Worm (Caenorhabditis elegans) whole organism, early embryonic: ENCODE results near the gene F46G10.2.

Experiments
- F13C5.2 ChIP-seq: sonication (generic microtip); optimal IDR thresholded peaks from 2 replicates; lab custom pipeline; 2017; ENCODE audit warnings: mild to moderate bottlenecking, missing genetic modification characterization, inconsistent platforms, missing compliant biosample characterization
- aly-1 ChIP-seq: sonication (generic microtip); optimal IDR thresholded peaks from 2 replicates; lab custom pipeline; 2016; ENCODE audit warnings: missing genetic modification characterization, missing compliant biosample characterization
- ama-1 ChIP-seq: fragments of 150-350 bp; optimal IDR thresholded peaks from 2 replicates; lab custom pipeline; 2014
- ceh-13 ChIP-seq: fragments of 200-800 bp; sonication (Bioruptor generic); optimal IDR thresholded peaks from 2 replicates; lab custom pipeline; 2018; ENCODE audit warnings: mild to moderate bottlenecking, missing genetic modification characterization, missing compliant biosample characterization
- flt-1 ChIP-seq: fragments of 200-800 bp; sonication (Bioruptor generic); IDR thresholded peaks from 2 replicates; pipeline ENCODE4 v1.3.6; 2022; ENCODE audit warnings: missing genetic modification characterization, missing compliant biosample characterization
- hnd-1 ChIP-seq: sonication (generic microtip); optimal IDR thresholded peaks from 2 replicates; lab custom pipeline; 2016; ENCODE audit warnings: missing genetic modification characterization, missing compliant biosample characterization
- scrt-1 ChIP-seq: fragments of 200-800 bp; sonication (Bioruptor generic); IDR thresholded peaks from 2 replicates; pipeline ENCODE4 v1.3.6; 2022; ENCODE audit warnings: missing genetic modification characterization, missing compliant biosample characterization
- tbx-37 ChIP-seq: fragments of 200-800 bp; sonication (Bioruptor generic); conservative IDR thresholded peaks from 2 replicates; pipeline ENCODE4 v1.3.6; 2022; ENCODE audit warnings: missing genetic modification reagents, missing genetic modification characterization, missing compliant biosample characterization

DNA sequence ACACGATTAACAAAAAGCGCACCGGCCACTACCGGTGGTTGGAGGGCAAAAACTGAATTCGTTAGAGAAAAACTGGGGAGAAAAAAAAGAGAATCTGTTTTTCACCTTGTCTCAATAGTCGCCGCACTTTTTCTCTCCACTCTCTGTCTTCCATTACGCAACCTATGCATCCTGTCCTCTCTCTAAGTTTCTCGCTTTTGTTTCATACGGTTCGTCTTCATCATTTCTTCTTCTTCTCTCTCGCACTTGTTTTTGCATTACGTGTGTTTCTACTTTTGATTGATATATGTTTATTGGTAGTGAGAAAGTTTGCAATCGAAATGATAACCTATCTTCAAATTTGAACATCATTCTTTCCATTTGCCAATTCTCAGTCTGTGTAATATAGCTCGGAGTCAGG is 2.2 kb upstream of the F46G10.2 start:
- TF ChIP-seq tbx-37 (GFP tag; lab: Robert Waterston, UW): no peak
- TF ChIP-seq ama-1 (lab: Kevin White, UChicago): no peak
- TF ChIP-seq flt-1 (GFP tag; lab: Robert Waterston, UW): no peak
- TF ChIP-seq scrt-1 (GFP tag; lab: Robert Waterston, UW): no peak
- no peak for TF ChIP-seq ceh-13
- TF ChIP-seq F13C5.2: no peak
- TF ChIP-seq hnd-1 (tag; lab: Kevin White, UChicago): no peak
- TF ChIP-seq aly-1 (tag; lab: Kevin White, UChicago): no peak
